Worm (Caenorhabditis elegans) whole organism, L4 larva: ENCODE measurements around the gene nhr-155.

ENCODE experiments used
- nhr-6 ChIP-seq: fragments of 150-350 bp; optimal IDR thresholded peaks from 2 replicates; lab custom pipeline; 2014; ENCODE audit warnings: missing biosample characterization, missing genetic modification characterization
- unc-130 ChIP-seq: sonication (generic microtip); optimal IDR thresholded peaks from 2 replicates; lab custom pipeline; 2016; ENCODE audit warnings: missing genetic modification reagents, missing genetic modification characterization, missing compliant biosample characterization

- TF ChIP-seq nhr-6 (tag; lab: Kevin White, UChicago), result no peak
- TF ChIP-seq unc-130 (GFP tag; lab: Kevin White, UChicago), result no peak
These were observed 36.4 kb upstream of the nhr-155 start, which contains the start of gene T01G6.10 for ce11 chrV:502803-503273.
